Worm (Caenorhabditis elegans): Measurements from ENCODE around the gene cest-24.

- TF ChIP-seq nhr-12 (tag; optimal IDR thresholded peaks at IDR 0.05): no peak
- TF ChIP-seq jun-1 (tag; optimal IDR thresholded peaks at IDR 0.05): no peak
- no peak for TF ChIP-seq ceh-88 (GFP tag; IDR thresholded peaks at IDR 0.05)
- no peak for TF ChIP-seq fkh-10 (GFP tag; optimal IDR thresholded peaks at IDR 0.05)
Observed at ce11 chrV:6374844-6375243, 58.1 kb downstream of the cest-24 start, which contains the start of gene F13H6.5.

Measured in whole organism, L1 larva.